Fruit fly (Drosophila melanogaster) whole organism, prepupa: ENCODE results near the gene spen.

Source experiments
- CG11762 ChIP-seq: fragments of 200-800 bp; sonication (Bioruptor generic); optimal IDR thresholded peaks from 3 replicates; lab custom pipeline; 2016; ENCODE audit warnings: missing biosample characterization, missing genetic modification characterization; ENCODE audit not compliant: insufficient read depth
- CG31627 ChIP-seq: fragments of 200-800 bp; sonication (Bioruptor generic); optimal IDR thresholded peaks from 3 replicates; lab custom pipeline; 2016; ENCODE audit warnings: missing biosample characterization, missing genetic modification characterization
- CG8119 ChIP-seq: fragments of 200-800 bp; sonication (Bioruptor generic); IDR thresholded peaks from 3 replicates; pipeline ENCODE4 v1.3.6; 2022; ENCODE audit warnings: missing biosample characterization, missing genetic modification characterization
- Hr38 ChIP-seq: sonication (Bioruptor generic); optimal IDR thresholded peaks from 2 replicates; lab custom pipeline; 2016; ENCODE audit warnings: missing biosample characterization, missing genetic modification characterization
- Met ChIP-seq: fragments of 200-800 bp; sonication (Bioruptor generic); optimal IDR thresholded peaks from 3 replicates; lab custom pipeline; 2016; ENCODE audit warnings: missing biosample characterization, missing genetic modification characterization
- Smox ChIP-seq: fragments of 200-800 bp; sonication (Bioruptor generic); optimal IDR thresholded peaks from 3 replicates; lab custom pipeline; 2016; ENCODE audit warnings: missing biosample characterization, missing genetic modification characterization

- TF ChIP-seq Hr38 (GFP tag; lab: Kevin White, UChicago) (no peak), CG8119 (GFP tag; lab: Robert Waterston, UW) (no peak), CG11762 (no peak), Met (GFP tag; lab: Kevin White, UChicago) (no peak), CG31627 (GFP tag; lab: Kevin White, UChicago) (no peak), Smox (GFP tag; lab: Kevin White, UChicago) (no peak)
Measured at dm6 chr2L:155215-155712, 3.6 kb upstream of the spen start, which contains the start of gene Pus10.
